Worm (Caenorhabditis elegans): Measurements from ENCODE around the gene asp-4.

asp-4 gene

DNA sequence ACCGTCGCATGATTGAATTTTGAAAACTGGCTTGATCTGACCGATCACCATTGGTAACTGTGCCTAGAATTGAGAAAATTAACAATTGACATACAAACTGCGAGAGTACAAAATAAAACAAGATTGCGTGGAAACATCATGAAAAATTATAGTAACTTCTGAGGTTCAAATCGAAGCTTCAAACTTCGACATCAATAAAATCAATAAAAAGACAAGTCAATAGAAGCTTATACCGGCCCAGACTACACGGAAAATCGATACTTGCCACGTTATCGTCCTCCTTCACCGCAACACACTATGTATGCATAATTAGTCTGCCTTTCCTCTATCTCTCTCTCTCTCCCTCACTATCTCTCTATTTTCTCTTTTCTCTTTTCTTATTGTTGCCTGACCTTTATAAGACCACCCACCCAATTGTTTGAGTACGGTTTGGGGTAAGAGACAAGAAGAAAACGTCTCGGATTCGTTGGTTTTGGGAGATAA lies 5.4 kb upstream of the asp-4 start, which contains the start of gene skr-21:
Gene skr-21 (minus strand): TSS at position 51 of the 483 bp plus-strand sequence.
- peak; percentile 35 for TF ChIP-seq cog-1 (tag; optimal IDR thresholded peaks at IDR 0.05)
- TF ChIP-seq ztf-23 (GFP tag; IDR thresholded peaks at IDR 0.05), result no peak
- no peak; the same call in 1 of the 2 replicates for TF ChIP-seq flt-1 (GFP tag; IDR thresholded peaks at IDR 0.05)
- TF ChIP-seq klf-2 (GFP tag; conservative IDR thresholded peaks at IDR 0.05), result no peak
- TF ChIP-seq med-1 (GFP tag; optimal IDR thresholded peaks at IDR 0.05; ENCODE audit: insufficient read depth), result no peak
- peak; percentile 87 for TF ChIP-seq T22C8.4 (GFP tag; IDR thresholded peaks at IDR 0.05)
- no peak for TF ChIP-seq tab-1 (GFP tag; IDR thresholded peaks at IDR 0.05)

DNA sequence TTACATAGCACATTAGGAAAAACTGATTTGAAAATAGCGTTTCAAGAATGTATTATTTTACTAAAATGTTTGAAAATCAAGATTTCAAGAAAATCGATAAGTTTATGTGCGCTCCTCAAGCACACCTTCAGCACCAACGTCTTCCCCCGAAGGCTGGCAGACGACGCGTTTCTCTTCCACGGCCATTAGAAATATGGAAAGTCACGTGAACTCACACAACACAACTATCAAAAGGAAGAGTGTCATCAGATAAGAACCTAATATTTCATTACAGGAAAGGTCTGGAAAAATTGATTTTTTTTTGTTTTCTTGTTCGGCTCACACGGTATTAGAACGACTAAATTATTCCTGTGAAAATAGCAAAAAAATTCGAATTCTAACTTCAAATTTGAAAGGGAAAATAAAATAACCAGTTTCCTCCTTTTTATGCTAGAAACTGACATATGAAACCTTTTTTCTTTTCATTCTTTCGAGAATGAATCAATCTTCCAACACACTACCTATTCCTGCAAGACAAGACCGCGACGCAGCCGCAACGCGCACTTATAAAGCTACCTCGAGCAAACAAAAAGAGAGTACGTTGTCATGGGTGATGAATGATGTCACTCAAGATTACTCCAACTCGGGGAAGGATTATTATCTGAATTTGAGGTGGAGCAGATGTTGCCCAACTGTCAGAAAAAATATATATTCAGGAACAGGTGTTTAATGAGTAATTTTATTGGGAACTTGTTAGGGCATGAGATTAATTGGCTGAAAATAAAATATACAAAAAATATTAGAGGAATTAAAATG lies 4.0 kb upstream of the asp-4 start:
- no peak for TF ChIP-seq flt-1 (GFP tag; IDR thresholded peaks at IDR 0.05)
- peak; percentile 17 for TF ChIP-seq cog-1 (tag; optimal IDR thresholded peaks at IDR 0.05)

DNA sequence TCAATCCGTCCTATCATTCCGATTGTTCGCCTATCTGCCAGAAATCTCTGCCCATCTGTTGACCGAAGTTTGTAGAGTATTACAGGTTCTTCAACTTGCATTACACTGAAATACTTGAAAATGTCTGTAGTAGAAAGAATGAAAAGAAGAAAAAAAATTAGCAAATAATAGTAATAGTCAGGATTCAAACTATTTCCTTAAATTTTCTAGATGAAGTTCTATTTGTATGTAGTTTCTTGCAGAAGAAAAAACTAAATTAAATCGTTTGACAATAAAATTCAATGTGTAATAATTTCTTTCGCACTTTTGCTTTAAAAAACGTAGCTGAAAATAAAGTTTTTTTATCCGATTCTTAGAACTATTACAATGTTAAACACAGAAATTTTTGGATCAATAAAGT lies 3.3 kb upstream of the asp-4 start, which contains the start of gene skr-19:
Gene skr-19 (minus strand): TSS at position 101 of the 400 bp plus-strand sequence.
- TF ChIP-seq ref-1 (GFP tag; conservative IDR thresholded peaks at IDR 0.05), result no peak
- TF ChIP-seq cog-1 (tag; optimal IDR thresholded peaks at IDR 0.05), result no peak
- no peak for TF ChIP-seq klf-2 (GFP tag; conservative IDR thresholded peaks at IDR 0.05)
- no peak for TF ChIP-seq ztf-23 (GFP tag; IDR thresholded peaks at IDR 0.05)
- no peak for TF ChIP-seq tab-1 (GFP tag; IDR thresholded peaks at IDR 0.05)
- TF ChIP-seq T22C8.4 (GFP tag; IDR thresholded peaks at IDR 0.05), result no peak

DNA sequence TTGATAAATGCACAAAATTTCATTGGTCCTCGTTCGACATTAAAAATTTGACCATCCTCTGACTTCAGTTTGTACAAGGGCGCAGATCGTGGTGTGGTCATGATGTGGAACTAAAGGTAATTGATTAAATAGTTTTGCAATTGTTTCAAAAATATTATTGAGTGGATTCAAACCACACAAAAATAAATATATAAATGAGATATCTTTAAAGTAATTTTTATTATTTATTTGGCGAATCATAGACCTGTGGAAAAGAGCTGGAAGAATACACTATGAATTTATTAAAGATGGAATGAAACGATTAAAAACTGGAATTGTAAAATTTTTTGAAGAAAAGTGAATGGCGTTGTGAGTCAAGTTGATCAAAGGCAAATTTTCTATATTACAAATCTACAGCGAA lies 2.2 kb upstream of the asp-4 start, which contains the start of gene skr-20:
Gene skr-20 (minus strand): TSS at position 101 of the 400 bp plus-strand sequence.
- TF ChIP-seq cog-1 (tag; optimal IDR thresholded peaks at IDR 0.05) (no peak), med-1 (GFP tag; optimal IDR thresholded peaks at IDR 0.05; ENCODE audit: insufficient read depth) (no peak), ztf-29 (GFP tag; IDR thresholded peaks at IDR 0.05) (no peak), klf-2 (GFP tag; conservative IDR thresholded peaks at IDR 0.05) (no peak), ztf-23 (GFP tag; IDR thresholded peaks at IDR 0.05) (no peak), flt-1 (GFP tag; IDR thresholded peaks at IDR 0.05) (no peak), ref-1 (GFP tag; conservative IDR thresholded peaks at IDR 0.05) (no peak), T22C8.4 (GFP tag; IDR thresholded peaks at IDR 0.05) (no peak), tab-1 (GFP tag; IDR thresholded peaks at IDR 0.05) (no peak)

DNA sequence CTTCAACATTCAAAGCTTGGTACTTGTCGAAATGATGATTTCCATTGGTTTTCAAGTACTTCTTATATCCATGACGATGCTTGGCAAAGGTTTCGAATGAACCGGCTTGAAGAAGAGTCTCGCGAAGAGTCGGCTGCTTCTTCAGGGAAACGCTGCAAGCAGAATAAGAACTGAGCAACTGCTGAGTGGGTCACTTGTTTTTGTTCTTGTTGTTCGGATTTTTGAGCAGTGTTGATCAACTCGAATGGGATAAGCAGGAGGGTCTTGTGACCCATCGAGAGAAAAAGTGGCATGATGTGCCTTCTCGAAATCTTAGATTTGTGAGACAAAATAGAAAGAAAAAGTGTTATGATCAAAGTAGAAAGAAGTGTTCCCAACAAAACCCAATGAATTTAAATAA lies 653 bp downstream of the asp-4 start:
- TF ChIP-seq ztf-29 (GFP tag; IDR thresholded peaks at IDR 0.05) (no peak), tab-1 (GFP tag; IDR thresholded peaks at IDR 0.05) (no peak), klf-2 (GFP tag; conservative IDR thresholded peaks at IDR 0.05) (no peak), ztf-23 (GFP tag; IDR thresholded peaks at IDR 0.05) (no peak), cog-1 (tag; optimal IDR thresholded peaks at IDR 0.05) (no peak), ref-1 (GFP tag; conservative IDR thresholded peaks at IDR 0.05) (no peak), flt-1 (GFP tag; IDR thresholded peaks at IDR 0.05) (no peak), med-1 (GFP tag; optimal IDR thresholded peaks at IDR 0.05; ENCODE audit: insufficient read depth) (no peak), T22C8.4 (GFP tag; IDR thresholded peaks at IDR 0.05) (no peak)

DNA sequence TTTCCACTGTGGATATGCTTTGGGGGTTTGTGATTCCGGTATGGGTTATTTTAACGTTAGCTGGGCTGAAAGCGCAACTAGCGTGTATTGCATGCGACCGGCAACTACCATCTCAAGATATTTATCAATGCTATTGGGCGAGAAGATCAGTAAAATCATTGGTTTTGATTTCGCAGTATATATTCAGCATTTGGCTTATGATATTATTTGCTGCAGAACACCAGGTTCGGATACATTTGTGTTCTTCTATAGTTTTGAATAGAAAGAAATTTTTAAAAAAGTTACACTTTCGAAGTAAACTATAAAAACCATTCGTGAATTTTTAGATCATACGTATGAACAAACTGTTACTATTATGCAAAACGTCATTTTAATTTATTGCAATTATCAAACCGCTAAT lies 3.3 kb downstream of the asp-4 start:
- TF ChIP-seq ztf-23 (GFP tag; IDR thresholded peaks at IDR 0.05) (no peak), ztf-29 (GFP tag; IDR thresholded peaks at IDR 0.05) (no peak), ref-1 (GFP tag; conservative IDR thresholded peaks at IDR 0.05) (no peak), med-1 (GFP tag; optimal IDR thresholded peaks at IDR 0.05; ENCODE audit: insufficient read depth) (no peak), T22C8.4 (GFP tag; IDR thresholded peaks at IDR 0.05) (no peak), cog-1 (tag; optimal IDR thresholded peaks at IDR 0.05) (no peak), flt-1 (GFP tag; IDR thresholded peaks at IDR 0.05) (no peak), klf-2 (GFP tag; conservative IDR thresholded peaks at IDR 0.05) (no peak), tab-1 (GFP tag; IDR thresholded peaks at IDR 0.05) (no peak)

DNA sequence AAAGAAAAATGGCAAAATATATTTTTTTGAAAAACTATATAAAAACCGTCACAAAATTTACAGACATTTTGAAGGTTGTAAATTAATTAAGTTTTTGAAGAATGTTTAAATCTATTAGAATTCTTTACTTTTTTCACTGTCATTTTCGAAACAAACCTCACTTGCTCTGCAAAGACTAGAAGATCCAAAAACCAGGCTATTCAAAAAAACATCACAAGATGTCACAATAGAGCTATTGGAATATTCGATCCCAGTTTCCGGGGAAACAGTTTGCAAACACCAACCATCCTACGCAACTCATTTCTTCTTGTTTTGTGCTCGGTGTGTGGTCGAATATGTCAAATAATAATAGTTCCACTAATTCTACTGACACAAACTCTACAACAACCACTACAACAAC lies 4.5 kb downstream of the asp-4 start, which contains the start of gene R12H7.4:
Gene R12H7.4 (plus strand): TSS at position 301 of the 400 bp plus-strand sequence.
- TF ChIP-seq ztf-29 (GFP tag; IDR thresholded peaks at IDR 0.05) (no peak), med-1 (GFP tag; optimal IDR thresholded peaks at IDR 0.05; ENCODE audit: insufficient read depth) (no peak), klf-2 (GFP tag; conservative IDR thresholded peaks at IDR 0.05) (no peak), tab-1 (GFP tag; IDR thresholded peaks at IDR 0.05) (no peak)

DNA sequence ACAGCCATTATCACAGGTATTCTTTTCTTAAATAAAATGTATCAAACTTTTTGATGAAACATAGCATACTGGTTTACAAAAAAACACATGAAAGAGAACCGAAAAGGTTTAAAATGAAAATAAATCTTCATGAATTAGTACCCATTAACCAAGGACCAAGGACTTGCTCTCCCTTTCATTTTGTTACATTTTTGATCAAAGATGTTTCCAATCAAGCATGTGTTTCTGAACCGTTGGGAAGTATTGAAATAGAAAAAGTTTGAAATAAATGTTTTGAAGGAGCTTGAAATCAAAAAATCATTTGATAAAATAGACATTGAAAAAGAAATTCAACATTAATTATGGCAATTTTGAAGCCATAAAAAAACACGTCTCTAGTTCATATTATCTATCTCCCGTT lies 8.7 kb downstream of the asp-4 start:
- TF ChIP-seq T22C8.4 (GFP tag; IDR thresholded peaks at IDR 0.05), result no peak
- TF ChIP-seq ztf-23 (GFP tag; IDR thresholded peaks at IDR 0.05), result no peak
- no peak for TF ChIP-seq cog-1 (tag; optimal IDR thresholded peaks at IDR 0.05)
- TF ChIP-seq flt-1 (GFP tag; IDR thresholded peaks at IDR 0.05), result no peak
- no peak for TF ChIP-seq klf-2 (GFP tag; conservative IDR thresholded peaks at IDR 0.05)
- TF ChIP-seq ref-1 (GFP tag; conservative IDR thresholded peaks at IDR 0.05), result no peak
- no peak for TF ChIP-seq tab-1 (GFP tag; IDR thresholded peaks at IDR 0.05)
- TF ChIP-seq ztf-29 (GFP tag; IDR thresholded peaks at IDR 0.05), result no peak
- no peak for TF ChIP-seq med-1 (GFP tag; optimal IDR thresholded peaks at IDR 0.05; ENCODE audit: insufficient read depth)

DNA sequence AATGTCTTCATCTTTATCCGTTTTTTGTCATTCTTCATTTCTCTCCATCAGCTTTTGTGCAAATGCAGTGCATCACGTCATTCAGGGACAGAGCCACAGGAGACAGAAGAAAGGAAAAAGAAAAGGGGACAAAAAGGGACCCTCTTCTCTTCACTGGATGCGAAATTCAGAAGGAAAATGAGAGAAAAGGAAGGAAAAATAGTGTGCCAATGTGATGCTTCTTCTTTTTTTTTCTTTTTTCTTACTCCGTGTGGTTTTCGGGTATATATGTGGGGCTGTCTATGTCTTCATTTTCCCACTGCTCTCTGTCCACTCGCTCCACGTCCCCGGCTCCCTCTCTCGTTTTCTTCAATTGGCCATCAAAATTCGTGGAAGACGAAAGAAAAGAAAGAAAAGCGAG lies 10.8 kb downstream of the asp-4 start:
- TF ChIP-seq ztf-23 (GFP tag; IDR thresholded peaks at IDR 0.05) (no peak), T22C8.4 (GFP tag; IDR thresholded peaks at IDR 0.05) (no peak), med-1 (GFP tag; optimal IDR thresholded peaks at IDR 0.05; ENCODE audit: insufficient read depth) (no peak), klf-2 (GFP tag; conservative IDR thresholded peaks at IDR 0.05) (no peak), flt-1 (GFP tag; IDR thresholded peaks at IDR 0.05) (no peak), ref-1 (GFP tag; conservative IDR thresholded peaks at IDR 0.05) (no peak), tab-1 (GFP tag; IDR thresholded peaks at IDR 0.05) (no peak), cog-1 (tag; optimal IDR thresholded peaks at IDR 0.05) (no peak), ztf-29 (GFP tag; IDR thresholded peaks at IDR 0.05) (no peak)

DNA sequence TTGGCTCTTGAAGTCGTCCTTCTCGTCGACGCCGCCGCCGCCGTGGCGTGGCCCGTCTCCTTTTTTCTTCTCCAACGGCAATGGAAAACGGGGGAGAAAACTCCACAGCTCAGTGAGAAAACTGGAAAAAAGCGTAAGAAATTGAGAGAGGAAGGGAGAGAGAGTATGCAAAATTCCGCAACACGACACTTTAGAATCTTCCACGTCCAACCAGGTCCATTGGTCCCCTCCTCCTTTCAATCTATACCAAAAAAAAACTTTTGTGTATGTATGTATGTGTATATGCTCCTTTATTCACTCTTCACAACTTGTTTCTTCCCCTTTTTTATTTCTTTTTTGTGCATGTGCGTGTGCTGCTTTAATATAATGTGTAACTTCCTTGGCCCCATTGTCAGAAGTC lies 12.2 kb downstream of the asp-4 start:
- TF ChIP-seq tab-1 (GFP tag; IDR thresholded peaks at IDR 0.05), result no peak
- TF ChIP-seq ref-1 (GFP tag; conservative IDR thresholded peaks at IDR 0.05), result no peak
- no peak for TF ChIP-seq klf-2 (GFP tag; conservative IDR thresholded peaks at IDR 0.05)
- TF ChIP-seq med-1 (GFP tag; optimal IDR thresholded peaks at IDR 0.05; ENCODE audit: insufficient read depth), result no peak
- TF ChIP-seq ztf-23 (GFP tag; IDR thresholded peaks at IDR 0.05), result no peak
- TF ChIP-seq cog-1 (tag; optimal IDR thresholded peaks at IDR 0.05), result no peak
- TF ChIP-seq flt-1 (GFP tag; IDR thresholded peaks at IDR 0.05), result no peak
